Fruit fly (Drosophila melanogaster): ENCODE results near the gene pic.

Gene pic

DNA sequence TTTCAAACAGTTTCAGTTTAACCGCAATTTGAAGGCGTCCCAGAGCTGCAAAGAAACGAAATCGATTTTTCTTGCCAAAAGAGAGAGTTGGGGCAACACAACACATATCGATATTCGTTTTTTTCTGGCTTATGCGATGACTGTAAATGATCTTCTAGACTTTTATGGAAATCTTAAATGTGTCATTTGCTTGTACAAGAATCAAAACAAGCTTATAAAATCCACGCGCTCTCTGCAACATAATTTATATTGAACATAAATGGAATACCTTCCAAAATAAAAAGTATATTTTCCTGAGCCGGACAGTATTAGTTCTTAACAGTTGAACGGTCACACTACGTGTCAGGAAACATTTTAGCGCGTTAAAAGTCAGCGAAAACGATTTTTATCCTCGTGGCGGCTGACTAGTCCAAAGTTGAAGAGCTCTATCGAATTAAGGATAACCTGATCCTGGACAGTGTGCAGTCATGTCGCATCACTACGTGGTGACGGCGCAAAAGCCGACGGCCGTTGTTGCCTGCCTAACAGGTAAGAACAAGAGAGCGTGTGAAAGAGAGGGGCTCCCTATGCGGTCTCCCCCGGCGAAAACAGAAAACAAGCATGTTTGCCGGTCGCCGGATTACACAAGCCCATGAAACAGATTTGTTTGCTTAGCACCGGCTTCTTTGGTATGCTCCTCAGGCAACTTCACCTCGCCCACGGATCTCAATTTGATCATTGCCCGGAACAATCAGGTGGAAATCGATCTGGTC lies at the start of gene pic:
Gene pic (plus strand): TSS at position 304 of the 752 bp plus-strand sequence.
- TF ChIP-seq CG14655 (GFP tag; optimal IDR thresholded peaks at IDR 0.05) (no peak), EcR (GFP tag; optimal IDR thresholded peaks at IDR 0.05) (no peak), rn (GFP tag; IDR thresholded peaks at IDR 0.05) (no peak), CG12605 (GFP tag; IDR thresholded peaks at IDR 0.05) (no peak), Snoo (tag; optimal IDR thresholded peaks at IDR 0.05) (no peak), fd96Ca (GFP tag; IDR thresholded peaks at IDR 0.05) (no peak), CG10348 (GFP tag; IDR thresholded peaks at IDR 0.05) (no peak), CG34367 (tag; optimal IDR thresholded peaks at IDR 0.05) (no peak), Ets98B (GFP tag; IDR thresholded peaks at IDR 0.05) (no peak), Pif1B (GFP tag; optimal IDR thresholded peaks at IDR 0.05) (no peak), Pif1A (GFP tag; optimal IDR thresholded peaks at IDR 0.05) (no peak), CG8159 (tag; optimal IDR thresholded peaks at IDR 0.05) (no peak), CG4496 (GFP tag; IDR thresholded peaks at IDR 0.05) (no peak), CG17806 (tag; optimal IDR thresholded peaks at IDR 0.05) (no peak), CG8301 (tag; optimal IDR thresholded peaks at IDR 0.05) (no peak)

DNA sequence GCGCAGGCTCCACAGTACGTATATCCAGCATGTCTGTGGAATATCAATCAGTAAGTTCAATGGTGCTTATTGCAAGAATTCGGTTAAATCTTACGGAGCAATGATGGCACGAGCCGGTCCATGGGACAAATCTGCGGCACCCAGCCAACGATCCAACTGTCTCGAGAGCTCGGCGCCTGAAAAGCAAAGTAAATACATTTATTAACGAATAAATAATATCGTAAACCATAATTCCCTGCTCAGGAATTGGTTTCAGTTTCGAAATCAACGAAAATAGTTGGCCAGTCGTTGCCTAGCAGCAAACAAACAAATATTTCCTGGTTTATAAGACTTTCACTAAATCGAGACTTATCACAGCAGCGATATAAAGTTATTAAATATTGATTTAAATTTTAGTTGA lies 42.5 kb upstream of the pic start, which contains the start of gene CG11656:
Gene CG11656 (plus strand): TSS at position 301 of the 400 bp plus-strand sequence.
- TF ChIP-seq CG10348 (GFP tag; IDR thresholded peaks at IDR 0.05) = no peak
- TF ChIP-seq CG4496 (GFP tag; IDR thresholded peaks at IDR 0.05) = no peak
- no peak for TF ChIP-seq D1 (tag; optimal IDR thresholded peaks at IDR 0.05)
- TF ChIP-seq Pif1B (GFP tag; optimal IDR thresholded peaks at IDR 0.05) = no peak
- no peak for TF ChIP-seq Snoo (tag; optimal IDR thresholded peaks at IDR 0.05)
- TF ChIP-seq CG8159 (tag; optimal IDR thresholded peaks at IDR 0.05) = no peak
- TF ChIP-seq CG12605 (GFP tag; IDR thresholded peaks at IDR 0.05) = no peak
- TF ChIP-seq CG9948 (tag; optimal IDR thresholded peaks at IDR 0.05) = no peak
- no peak for TF ChIP-seq CG14655 (GFP tag; optimal IDR thresholded peaks at IDR 0.05)

DNA sequence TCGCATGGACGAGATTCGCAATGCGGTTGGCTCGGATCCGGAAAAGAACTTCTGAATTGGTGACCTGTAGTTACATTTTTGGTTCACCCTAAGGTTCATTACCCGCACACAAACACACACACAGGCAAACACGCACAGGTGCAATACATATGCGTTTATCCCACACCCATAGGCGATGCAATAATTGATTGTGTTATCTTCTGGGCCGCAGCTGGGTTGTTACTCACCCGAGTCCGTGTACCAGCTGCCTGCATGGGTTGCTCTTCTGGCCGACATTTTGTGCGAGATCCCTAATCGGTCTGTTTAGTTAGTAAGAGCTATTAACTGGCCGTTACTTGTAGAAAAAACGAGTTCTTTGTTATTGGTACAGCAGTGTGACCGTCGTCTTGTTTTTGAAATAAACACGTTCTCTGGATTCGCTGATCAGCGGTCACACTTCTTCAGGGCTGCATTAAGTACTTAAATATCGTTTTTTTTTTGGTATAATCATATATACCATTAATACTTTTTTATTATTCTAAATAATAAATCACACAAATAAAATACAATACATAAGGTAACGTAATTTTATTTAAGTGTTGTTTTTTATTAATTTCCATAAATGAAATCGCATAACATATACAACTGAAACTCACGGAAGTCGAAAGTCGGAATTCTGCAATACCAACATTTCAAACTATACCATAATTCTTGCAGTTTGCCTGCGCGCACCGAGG lies 41.0 kb upstream of the pic start, which contains the start of gene CG8031:
Gene CG8031 (minus strand): TSS at position 406 of the 716 bp plus-strand sequence.
- TF ChIP-seq CG9948 (tag; optimal IDR thresholded peaks at IDR 0.05) (no peak), EcR (GFP tag; optimal IDR thresholded peaks at IDR 0.05) (peak; percentile 100), CG4496 (GFP tag; IDR thresholded peaks at IDR 0.05) (0 out of 3 replicates have a peak, but pooled peaks have one; percentile 29), gl (tag; optimal IDR thresholded peaks at IDR 0.05) (no peak), Ets98B (GFP tag; IDR thresholded peaks at IDR 0.05) (peak; percentile 12; the same call in 1 of the 2 replicates), CG8159 (tag; optimal IDR thresholded peaks at IDR 0.05) (peak; percentile 99)

DNA sequence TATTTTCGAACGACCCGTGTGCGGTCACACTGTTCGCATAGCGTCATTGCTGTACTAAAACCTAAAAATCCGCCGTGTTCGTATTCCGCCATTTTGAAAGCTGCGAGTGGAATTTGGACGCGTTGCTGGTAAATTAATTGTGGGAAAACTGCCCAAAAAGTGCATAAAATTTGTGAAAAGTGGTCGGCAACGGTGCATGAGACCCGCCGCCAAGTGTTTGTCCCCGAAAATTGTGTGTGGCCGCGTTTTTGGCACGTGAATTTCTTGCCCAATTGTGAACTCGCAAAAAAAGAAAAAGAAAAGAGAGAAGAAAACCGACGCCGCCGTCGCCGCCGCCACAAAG lies 40.5 kb upstream of the pic start, which contains the start of gene CtBP:
Gene CtBP (plus strand): TSS at position 29 of the 343 bp plus-strand sequence.
- TF ChIP-seq CG15710 (tag; optimal IDR thresholded peaks at IDR 0.05) = no peak
- TF ChIP-seq CG13204 (GFP tag; optimal IDR thresholded peaks at IDR 0.05) = no peak
- TF ChIP-seq gl (tag; optimal IDR thresholded peaks at IDR 0.05) = no peak
- TF ChIP-seq Ets98B (GFP tag; IDR thresholded peaks at IDR 0.05) = no peak
- no peak for TF ChIP-seq fd96Ca (GFP tag; IDR thresholded peaks at IDR 0.05)
- no peak for TF ChIP-seq Snoo (tag; optimal IDR thresholded peaks at IDR 0.05)
- peak; percentile 23; the same call in 1 of the 3 replicates for TF ChIP-seq CG4496 (GFP tag; IDR thresholded peaks at IDR 0.05)
- TF ChIP-seq Pif1A (GFP tag; optimal IDR thresholded peaks at IDR 0.05) = no peak
- no peak for TF ChIP-seq CG9948 (tag; optimal IDR thresholded peaks at IDR 0.05)
- TF ChIP-seq D1 (tag; optimal IDR thresholded peaks at IDR 0.05) = no peak
- TF ChIP-seq CG12605 (GFP tag; IDR thresholded peaks at IDR 0.05) = peak; percentile 14; the same call in 1 of the 2 replicates
- no peak for TF ChIP-seq CG8159 (tag; optimal IDR thresholded peaks at IDR 0.05)
- TF ChIP-seq CG34367 (tag; optimal IDR thresholded peaks at IDR 0.05) = no peak
- TF ChIP-seq CG32121 (GFP tag; IDR thresholded peaks at IDR 0.05) = no peak

DNA sequence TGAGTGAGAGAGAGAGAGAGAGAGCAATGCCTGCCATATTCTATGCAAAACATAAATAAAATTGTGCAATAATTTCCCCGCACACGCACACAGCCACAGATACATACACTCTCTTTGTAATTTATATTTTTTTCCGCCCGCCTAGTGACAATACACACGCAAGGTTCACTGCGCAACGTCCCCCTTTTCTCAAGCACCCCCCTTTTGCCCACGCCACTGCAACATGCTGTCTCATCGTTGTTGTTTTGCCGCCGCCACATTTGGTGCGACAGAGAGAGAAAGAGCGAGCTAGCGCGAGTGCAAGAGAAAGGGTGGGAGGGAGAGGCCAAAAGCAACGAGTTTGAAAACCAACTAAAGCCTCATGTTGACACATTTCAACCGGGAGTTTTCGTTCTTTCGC lies 39.7 kb upstream of the pic start:
- peak; percentile 43; the same call in 1 of the 2 replicates for TF ChIP-seq rn (GFP tag; IDR thresholded peaks at IDR 0.05)
- peak; percentile 72 for TF ChIP-seq EcR (GFP tag; optimal IDR thresholded peaks at IDR 0.05)
- TF ChIP-seq gl (tag; optimal IDR thresholded peaks at IDR 0.05) = peak; percentile 58
- TF ChIP-seq CG14655 (GFP tag; optimal IDR thresholded peaks at IDR 0.05) = no peak
- TF ChIP-seq CG4496 (GFP tag; IDR thresholded peaks at IDR 0.05) = peak; percentile 91
- TF ChIP-seq fd96Ca (GFP tag; IDR thresholded peaks at IDR 0.05) = peak; percentile 90
- peak; percentile 89 for TF ChIP-seq Ets98B (GFP tag; IDR thresholded peaks at IDR 0.05)
- TF ChIP-seq Snoo (tag; optimal IDR thresholded peaks at IDR 0.05) = peak; percentile 47
- peak; percentile 53 for TF ChIP-seq CG34367 (tag; optimal IDR thresholded peaks at IDR 0.05)
- peak; percentile 63 for TF ChIP-seq Pif1B (GFP tag; optimal IDR thresholded peaks at IDR 0.05)
- TF ChIP-seq CG13204 (GFP tag; optimal IDR thresholded peaks at IDR 0.05) = peak; percentile 47
- peak; percentile 60 for TF ChIP-seq CG8301 (tag; optimal IDR thresholded peaks at IDR 0.05)
- TF ChIP-seq D1 (tag; optimal IDR thresholded peaks at IDR 0.05) = no peak
- TF ChIP-seq CG32121 (GFP tag; IDR thresholded peaks at IDR 0.05) = peak; percentile 91
- TF ChIP-seq Pif1A (GFP tag; optimal IDR thresholded peaks at IDR 0.05) = peak; percentile 75
- peak; percentile 73; the same call in 1 of the 2 replicates for TF ChIP-seq CG12605 (GFP tag; IDR thresholded peaks at IDR 0.05)
- TF ChIP-seq CG9948 (tag; optimal IDR thresholded peaks at IDR 0.05) = peak; percentile 47
- TF ChIP-seq CG17806 (tag; optimal IDR thresholded peaks at IDR 0.05) = peak; percentile 56
- peak; percentile 48; the same call in 1 of the 2 replicates for TF ChIP-seq CG10348 (GFP tag; IDR thresholded peaks at IDR 0.05)
- TF ChIP-seq CG15710 (tag; optimal IDR thresholded peaks at IDR 0.05) = peak; percentile 65
- TF ChIP-seq CG8159 (tag; optimal IDR thresholded peaks at IDR 0.05) = peak; percentile 68
